Worm (Caenorhabditis elegans): ENCODE results near the gene pwp-1.

Gene pwp-1

ce11 chrIV:13236485-13236884 lies at the start of gene pwp-1:
Gene pwp-1, minus strand, starts transcription at chrIV:13236585.
- no peak for TF ChIP-seq zip-8 (tag; optimal IDR thresholded peaks at IDR 0.05)
- TF ChIP-seq lsy-2 (tag; optimal IDR thresholded peaks at IDR 0.05): no peak
- no peak for TF ChIP-seq ztf-11 (tag; optimal IDR thresholded peaks at IDR 0.05)
- TF ChIP-seq snpc-4 (tag; optimal IDR thresholded peaks at IDR 0.05): no peak

ce11 chrIV:13282778-13283177 lies 46.4 kb upstream of the pwp-1 start, which contains the start of gene cpsf-3:
Gene cpsf-3, minus strand, starts transcription at chrIV:13282878.
- no peak for TF ChIP-seq elt-1 (tag; optimal IDR thresholded peaks at IDR 0.05; ENCODE audit: borderline replicate concordance, insufficient read depth)
- TF ChIP-seq pha-4 (tag; optimal IDR thresholded peaks at IDR 0.05): no peak
- TF ChIP-seq flh-1 (GFP tag; optimal IDR thresholded peaks at IDR 0.05): no peak
- no peak for TF ChIP-seq ceh-39 (tag; optimal IDR thresholded peaks at IDR 0.05)
- no peak for TF ChIP-seq mab-5 (tag; optimal IDR thresholded peaks at IDR 0.05)
- no peak for TF ChIP-seq zip-8 (tag; optimal IDR thresholded peaks at IDR 0.05)
- no peak for TF ChIP-seq unc-62 (GFP tag; optimal IDR thresholded peaks at IDR 0.05)
- TF ChIP-seq ham-2 (GFP tag; optimal IDR thresholded peaks at IDR 0.05): no peak
- TF ChIP-seq cnd-1 (tag; optimal IDR thresholded peaks at IDR 0.05): no peak
- no peak for TF ChIP-seq lsy-2 (tag; optimal IDR thresholded peaks at IDR 0.05)
- TF ChIP-seq snpc-4 (tag; optimal IDR thresholded peaks at IDR 0.05): no peak
- no peak for TF ChIP-seq M03D4.4 (tag; optimal IDR thresholded peaks at IDR 0.05)
- no peak for TF ChIP-seq mls-2 (tag; optimal IDR thresholded peaks at IDR 0.05)

- no peak for TF ChIP-seq ceh-43 (GFP tag; optimal IDR thresholded peaks at IDR 0.05)
- TF ChIP-seq sptf-1 (tag; optimal IDR thresholded peaks at IDR 0.05): peak; percentile 28
- TF ChIP-seq ces-1 (GFP tag; optimal IDR thresholded peaks at IDR 0.05): peak; percentile 74
These were observed 36.1 kb upstream of the pwp-1 start, which contains the start of gene unc-26 for ce11 chrIV:13272494-13272893. Gene unc-26, minus strand, starts transcription at chrIV:13272516.

- TF ChIP-seq hlh-1 (tag; optimal IDR thresholded peaks at IDR 0.05) (no peak), blmp-1 (tag; optimal IDR thresholded peaks at IDR 0.05) (no peak), zip-8 (tag; optimal IDR thresholded peaks at IDR 0.05) (no peak), cnd-1 (tag; optimal IDR thresholded peaks at IDR 0.05) (no peak), lsy-2 (tag; optimal IDR thresholded peaks at IDR 0.05) (no peak)
These were observed 32.0 kb upstream of the pwp-1 start for ce11 chrIV:13268385-13268784.

- TF ChIP-seq cnd-1 (tag; optimal IDR thresholded peaks at IDR 0.05): no peak
- no peak for TF ChIP-seq nhr-2 (tag; optimal IDR thresholded peaks at IDR 0.05)
- no peak for TF ChIP-seq lin-32 (GFP tag; optimal IDR thresholded peaks at IDR 0.05)
- no peak for TF ChIP-seq mab-5 (tag; optimal IDR thresholded peaks at IDR 0.05)
- no peak for TF ChIP-seq nhr-12 (tag; optimal IDR thresholded peaks at IDR 0.05)
- no peak for TF ChIP-seq nhr-28 (tag; optimal IDR thresholded peaks at IDR 0.05)
- TF ChIP-seq pha-4 (tag; optimal IDR thresholded peaks at IDR 0.05): no peak
- TF ChIP-seq flh-1 (GFP tag; optimal IDR thresholded peaks at IDR 0.05): no peak
- no peak for TF ChIP-seq elt-1 (tag; optimal IDR thresholded peaks at IDR 0.05; ENCODE audit: borderline replicate concordance, insufficient read depth)
- no peak for TF ChIP-seq unc-39 (tag; optimal IDR thresholded peaks at IDR 0.05)
- no peak for TF ChIP-seq sptf-1 (tag; optimal IDR thresholded peaks at IDR 0.05)
These were observed 25.4 kb upstream of the pwp-1 start for ce11 chrIV:13261778-13262177.

ce11 chrIV:13258872-13259271 lies 22.5 kb upstream of the pwp-1 start, which contains the start of gene JC8.16:
Gene JC8.16, plus strand, starts transcription at chrIV:13259172.
- TF ChIP-seq ceh-43 (GFP tag; optimal IDR thresholded peaks at IDR 0.05) (no peak), elt-1 (tag; optimal IDR thresholded peaks at IDR 0.05; ENCODE audit: borderline replicate concordance, insufficient read depth) (no peak), tbx-8 (GFP tag; optimal IDR thresholded peaks at IDR 0.05) (no peak), flh-1 (GFP tag; optimal IDR thresholded peaks at IDR 0.05) (no peak), lsy-2 (tag; optimal IDR thresholded peaks at IDR 0.05) (no peak)

- TF ChIP-seq sem-2 (GFP tag; optimal IDR thresholded peaks at IDR 0.05) (no peak), lsy-2 (tag; optimal IDR thresholded peaks at IDR 0.05) (no peak), elt-1 (tag; optimal IDR thresholded peaks at IDR 0.05; ENCODE audit: borderline replicate concordance, insufficient read depth) (no peak), drap-1 (GFP tag; optimal IDR thresholded peaks at IDR 0.05) (no peak), nhr-2 (tag; optimal IDR thresholded peaks at IDR 0.05) (no peak), lin-32 (GFP tag; optimal IDR thresholded peaks at IDR 0.05) (no peak), ces-1 (GFP tag; optimal IDR thresholded peaks at IDR 0.05) (no peak), mep-1 (tag; optimal IDR thresholded peaks at IDR 0.05) (no peak), nhr-28 (tag; optimal IDR thresholded peaks at IDR 0.05) (no peak), nhr-76 (tag; optimal IDR thresholded peaks at IDR 0.05) (no peak)
These were observed 19.5 kb upstream of the pwp-1 start, which contains the start of gene bus-12 for ce11 chrIV:13255886-13256285. Gene bus-12, plus strand, starts transcription at chrIV:13256186.
